Worm (Caenorhabditis elegans): Measurements from ENCODE around the gene ZK418.6.

The ZK418.6 gene

ce11 chrIII:7114952-7115488 is 36.4 kb upstream of the ZK418.6 start, which contains the start of gene nhr-10:
TSS of gene nhr-10 (minus strand) at chrIII:7115438.
- no peak for TF ChIP-seq R02D3.7 (tag; optimal IDR thresholded peaks at IDR 0.05)
- TF ChIP-seq nhr-11 (tag; optimal IDR thresholded peaks at IDR 0.05) = peak; percentile 77
- no peak for TF ChIP-seq unc-39 (tag; optimal IDR thresholded peaks at IDR 0.05)
- TF ChIP-seq ceh-82 (tag; optimal IDR thresholded peaks at IDR 0.05) = no peak

- TF ChIP-seq lin-39 (tag; optimal IDR thresholded peaks at IDR 0.05) (no peak), aly-2 (tag; optimal IDR thresholded peaks at IDR 0.05) (no peak), lin-15B (tag; optimal IDR thresholded peaks at IDR 0.05) (no peak), elt-3 (tag; optimal IDR thresholded peaks at IDR 0.05) (no peak), nhr-11 (tag; optimal IDR thresholded peaks at IDR 0.05) (no peak), nhr-12 (tag; optimal IDR thresholded peaks at IDR 0.05) (no peak), ZK546.5 (tag; optimal IDR thresholded peaks at IDR 0.05) (no peak), egl-5 (tag; optimal IDR thresholded peaks at IDR 0.05) (no peak), tbx-2 (tag; optimal IDR thresholded peaks at IDR 0.05) (no peak), sea-2 (GFP tag; optimal IDR thresholded peaks at IDR 0.05) (no peak), nhr-76 (tag; optimal IDR thresholded peaks at IDR 0.05) (no peak), ceh-28 (tag; optimal IDR thresholded peaks at IDR 0.05) (no peak), eor-1 (tag; optimal IDR thresholded peaks at IDR 0.05) (no peak)
These were observed 33.6 kb upstream of the ZK418.6 start for ce11 chrIII:7112285-7112684.

ce11 chrIII:7111793-7112192 is 33.2 kb upstream of the ZK418.6 start, which contains the start of gene B0280.7:
TSS of gene B0280.7 (minus strand) at chrIII:7111893.
- TF ChIP-seq sea-2 (GFP tag; optimal IDR thresholded peaks at IDR 0.05) (no peak), ceh-16 (tag; optimal IDR thresholded peaks at IDR 0.05) (no peak), elt-1 (tag; optimal IDR thresholded peaks at IDR 0.05) (no peak), mdl-1 (tag; optimal IDR thresholded peaks at IDR 0.05) (no peak), nhr-76 (tag; optimal IDR thresholded peaks at IDR 0.05) (no peak), pha-4 (tag; optimal IDR thresholded peaks at IDR 0.05) (no peak), fkh-2 (tag; optimal IDR thresholded peaks at IDR 0.05) (no peak)

ce11 chrIII:7107965-7108364 is 29.3 kb upstream of the ZK418.6 start, which contains the start of gene odd-1:
TSS of gene odd-1 (plus strand) at chrIII:7108313.
- TF ChIP-seq pha-4 (tag; optimal IDR thresholded peaks at IDR 0.05) (peak; percentile 17), pqm-1 (tag; optimal IDR thresholded peaks at IDR 0.05) (peak; percentile 59), nhr-12 (tag; optimal IDR thresholded peaks at IDR 0.05) (no peak), nfya-1 (tag; optimal IDR thresholded peaks at IDR 0.05; ENCODE audit: insufficient read depth) (no peak), elt-3 (tag; optimal IDR thresholded peaks at IDR 0.05) (no peak), elt-2 (tag; optimal IDR thresholded peaks at IDR 0.05) (peak; percentile 77)

- TF ChIP-seq elt-2 (tag; optimal IDR thresholded peaks at IDR 0.05) = peak; percentile 72
- no peak for TF ChIP-seq lsy-12 (tag; optimal IDR thresholded peaks at IDR 0.05)
- peak; percentile 55 for TF ChIP-seq pqm-1 (tag; optimal IDR thresholded peaks at IDR 0.05)
- TF ChIP-seq eor-1 (tag; optimal IDR thresholded peaks at IDR 0.05) = no peak
- no peak for TF ChIP-seq skn-1 (tag; optimal IDR thresholded peaks at IDR 0.05)
These were observed 28.2 kb upstream of the ZK418.6 start for ce11 chrIII:7106854-7107253.

ce11 chrIII:7103940-7104440 is 25.4 kb upstream of the ZK418.6 start, which contains the start of gene cpg-2:
TSS of gene cpg-2 (minus strand) at chrIII:7103990.
- TF ChIP-seq nhr-11 (tag; optimal IDR thresholded peaks at IDR 0.05) (no peak), daf-12 (tag; optimal IDR thresholded peaks at IDR 0.05) (no peak), nhr-237 (tag; optimal IDR thresholded peaks at IDR 0.05) (no peak), ceh-82 (tag; optimal IDR thresholded peaks at IDR 0.05) (no peak), elt-1 (tag; optimal IDR thresholded peaks at IDR 0.05) (no peak), jun-1 (tag; optimal IDR thresholded peaks at IDR 0.05) (no peak), pqm-1 (tag; optimal IDR thresholded peaks at IDR 0.05) (no peak), ceh-28 (tag; optimal IDR thresholded peaks at IDR 0.05) (no peak), tbx-2 (tag; optimal IDR thresholded peaks at IDR 0.05) (no peak), snpc-4 (tag; optimal IDR thresholded peaks at IDR 0.05) (no peak), nhr-25 (tag; optimal IDR thresholded peaks at IDR 0.05) (no peak), eor-1 (tag; optimal IDR thresholded peaks at IDR 0.05) (no peak), pha-4 (tag; optimal IDR thresholded peaks at IDR 0.05) (no peak), fkh-2 (tag; optimal IDR thresholded peaks at IDR 0.05) (no peak)

Measured in whole organism, L3 larva.